Worm (Caenorhabditis elegans): ENCODE results near the gene tex-2.
A peak's percentile ranks its signal among the peaks of the same experiment; 100 is the strongest.

The tex-2 gene

ce11 chrII:5853261-5853660 is 20.2 kb downstream of the tex-2 start:
- TF ChIP-seq tra-1 (GFP tag; IDR thresholded peaks at IDR 0.05), result no peak
- TF ChIP-seq unc-39 (tag; optimal IDR thresholded peaks at IDR 0.05), result no peak
- TF ChIP-seq nhr-28 (tag; optimal IDR thresholded peaks at IDR 0.05), result peak; percentile 62

- TF ChIP-seq nhr-6 (tag; optimal IDR thresholded peaks at IDR 0.05) (no peak), unc-62 (GFP tag; optimal IDR thresholded peaks at IDR 0.05 in 1 of 2) (peak in 1 of 2 experiments; percentile 75), unc-62 (tag; optimal IDR thresholded peaks at IDR 0.05) (no peak)
Measured at ce11 chrII:5852007-5852406, 21.4 kb downstream of the tex-2 start, which contains the start of gene H41C03.2. TSS of gene H41C03.2 (minus strand) at chrII:5852107.

- TF ChIP-seq cey-2 (tag; optimal IDR thresholded peaks at IDR 0.05; ENCODE audit: borderline replicate concordance, insufficient read depth) (no peak), zfp-2 (tag; optimal IDR thresholded peaks at IDR 0.05) (no peak), dmd-8 (GFP tag; IDR thresholded peaks at IDR 0.05) (no peak), spr-3 (GFP tag; optimal IDR thresholded peaks at IDR 0.05) (no peak), pqm-1 (tag; optimal IDR thresholded peaks at IDR 0.05) (peak; percentile 12), mxl-3 (GFP tag; optimal IDR thresholded peaks at IDR 0.05) (no peak), lin-1 (GFP tag; IDR thresholded peaks at IDR 0.05) (no peak), zfp-3 (GFP tag; conservative IDR thresholded peaks at IDR 0.05) (no peak), dve-1 (tag; optimal IDR thresholded peaks at IDR 0.05; ENCODE audit: insufficient read depth) (peak; percentile 34), nhr-28 (tag; optimal IDR thresholded peaks at IDR 0.05) (peak; percentile 72), attf-4 (tag; optimal IDR thresholded peaks at IDR 0.05) (no peak), nhr-77 (tag; optimal IDR thresholded peaks at IDR 0.05) (no peak), ceh-62 (tag; optimal IDR thresholded peaks at IDR 0.05) (no peak), pha-4 (GFP tag; IDR thresholded peaks at IDR 0.05) (no peak), pha-4 (tag; optimal IDR thresholded peaks at IDR 0.05) (no peak), ceh-44 (GFP tag; IDR thresholded peaks at IDR 0.05) (no peak)
Measured at ce11 chrII:5846181-5846580, 27.2 kb downstream of the tex-2 start.

- no peak for TF ChIP-seq T26A8.4 (GFP tag; IDR thresholded peaks at IDR 0.05)
- TF ChIP-seq gei-8 (GFP tag; optimal IDR thresholded peaks at IDR 0.05), result no peak
- TF ChIP-seq ces-1 (GFP tag; optimal IDR thresholded peaks at IDR 0.05), result no peak
- no peak for TF ChIP-seq snpc-4 (tag; optimal IDR thresholded peaks at IDR 0.05)
- TF ChIP-seq hif-1 (tag; optimal IDR thresholded peaks at IDR 0.05), result no peak
- no peak for TF ChIP-seq lin-38 (GFP tag; IDR thresholded peaks at IDR 0.05)
- TF ChIP-seq zip-11 (GFP tag; IDR thresholded peaks at IDR 0.05), result no peak
Measured at ce11 chrII:5845441-5845840, 28.0 kb downstream of the tex-2 start, which contains the start of the genes ZK1248.17 and H41C03.3. TSS of gene ZK1248.17 (minus strand) at chrII:5845541. TSS of gene H41C03.3 (plus strand) at chrII:5845777.

- TF ChIP-seq madf-5 (GFP tag; IDR thresholded peaks at IDR 0.05), result peak; percentile 5 to 96; a peak in 3 of 4 replicates
- peak; percentile 95 for TF ChIP-seq lin-38 (GFP tag; IDR thresholded peaks at IDR 0.05)
- TF ChIP-seq snpc-4 (tag; optimal IDR thresholded peaks at IDR 0.05), result peak; percentile 98
- TF ChIP-seq F10B5.3 (tag; optimal IDR thresholded peaks at IDR 0.05), result peak; percentile 95
- peak; percentile 36 for TF ChIP-seq ceh-82 (tag; optimal IDR thresholded peaks at IDR 0.05)
- peak; percentile 87 for TF ChIP-seq dpl-1 (GFP tag; optimal IDR thresholded peaks at IDR 0.05)
- TF ChIP-seq egl-43 (GFP tag; IDR thresholded peaks at IDR 0.05), result peak; percentile 99
- TF ChIP-seq tag-97 (GFP tag; IDR thresholded peaks at IDR 0.05), result no peak
- peak; percentile 74; the same call in 1 of the 2 replicates for TF ChIP-seq Y105C5A.15 (GFP tag; IDR thresholded peaks at IDR 0.05)
- TF ChIP-seq aha-1 (tag), result peak; percentile 100
- peak; percentile 96 for TF ChIP-seq hlh-30 (tag; optimal IDR thresholded peaks at IDR 0.05; ENCODE audit: insufficient read depth)
- peak; percentile 89 for TF ChIP-seq mxl-3 (GFP tag; optimal IDR thresholded peaks at IDR 0.05)
- peak; percentile 87 for TF ChIP-seq vab-7 (GFP tag; IDR thresholded peaks at IDR 0.05)
- peak; percentile 83 for TF ChIP-seq set-16 (GFP tag; IDR thresholded peaks at IDR 0.05)
- peak; percentile 92 for TF ChIP-seq php-3 (GFP tag; IDR thresholded peaks at IDR 0.05)
- peak; percentile 97 for TF ChIP-seq zag-1 (tag; optimal IDR thresholded peaks at IDR 0.05)
- TF ChIP-seq mep-1 (tag; optimal IDR thresholded peaks at IDR 0.05), result peak; percentile 99
- peak; percentile 89 for TF ChIP-seq cey-2 (tag; optimal IDR thresholded peaks at IDR 0.05; ENCODE audit: borderline replicate concordance, insufficient read depth)
- peak; percentile 94 for TF ChIP-seq snpc-1.2 (GFP tag; IDR thresholded peaks at IDR 0.05)
- TF ChIP-seq attf-4 (tag; optimal IDR thresholded peaks at IDR 0.05), result peak; percentile 48
- peak; percentile 88 for TF ChIP-seq Y5F2A.4 (GFP tag; optimal IDR thresholded peaks at IDR 0.05)
- peak; percentile 96 for TF ChIP-seq nhr-6 (tag; optimal IDR thresholded peaks at IDR 0.05)
- peak; percentile 78 for TF ChIP-seq ZK337.2 (GFP tag; IDR thresholded peaks at IDR 0.05)
Measured at ce11 chrII:5844694-5845129, 28.7 kb downstream of the tex-2 start.

Data from whole organism, L4 larva.